Worm (Caenorhabditis elegans) whole organism, late embryonic: ENCODE measurements around the gene K07C11.10.

Experiments used
- F13H6.1 ChIP-seq: sonication (generic microtip); optimal IDR thresholded peaks from 2 replicates; lab custom pipeline; 2016; ENCODE audit warnings: missing genetic modification characterization, missing compliant biosample characterization
- ahr-1 ChIP-seq: sonication (generic microtip); optimal IDR thresholded peaks from 2 replicates; lab custom pipeline; 2016; ENCODE audit warnings: missing genetic modification characterization, missing compliant biosample characterization
- ceh-45 ChIP-seq: fragments of 200-800 bp; sonication (Bioruptor generic); IDR thresholded peaks from 2 replicates; pipeline ENCODE4 v1.3.6; 2022; ENCODE audit warnings: missing genetic modification reagents, missing genetic modification characterization, missing compliant biosample characterization
- hlh-6 ChIP-seq: sonication (generic microtip); optimal IDR thresholded peaks from 2 replicates; lab custom pipeline; 2016; ENCODE audit warnings: missing genotype, missing genetic modification characterization, missing compliant biosample characterization
- pros-1 ChIP-seq: fragments of 150-350 bp; optimal IDR thresholded peaks from 2 replicates; lab custom pipeline; 2014; ENCODE audit warnings: missing biosample characterization, missing genetic modification reagents, missing genetic modification characterization
- sox-4 ChIP-seq: sonication (generic microtip); optimal IDR thresholded peaks from 2 replicates; lab custom pipeline; 2017; ENCODE audit warnings: mild to moderate bottlenecking, missing genetic modification characterization, inconsistent platforms, missing compliant biosample characterization

ce11 chrV:8239928-8240327 lies 13.2 kb upstream of the K07C11.10 start, which contains the start of gene C16D9.3:
- TF ChIP-seq hlh-6 = no peak
- no peak for TF ChIP-seq pros-1
- TF ChIP-seq ceh-45 (GFP tag; lab: Robert Waterston, UW) = no peak
- TF ChIP-seq sox-4 (tag; lab: Kevin White, UChicago) = no peak
- TF ChIP-seq ahr-1 = no peak
- no peak for TF ChIP-seq F13H6.1 (tag; lab: Kevin White, UChicago)
